Fruit fly (Drosophila melanogaster) whole organism, pupa: ENCODE measurements around the gene CG9497.

Experiments used
- gl ChIP-seq: fragments of 200-800 bp; sonication (Bioruptor generic); optimal IDR thresholded peaks from 2 replicates; lab custom pipeline; 2018; ENCODE audit warnings: missing biosample characterization, mild to moderate bottlenecking, missing genetic modification characterization
- rn ChIP-seq: fragments of 200-800 bp; sonication (Bioruptor generic); IDR thresholded peaks from 2 replicates; pipeline ENCODE4 v1.3.6; 2022; ENCODE audit warnings: missing biosample characterization, missing genetic modification characterization

DNA sequence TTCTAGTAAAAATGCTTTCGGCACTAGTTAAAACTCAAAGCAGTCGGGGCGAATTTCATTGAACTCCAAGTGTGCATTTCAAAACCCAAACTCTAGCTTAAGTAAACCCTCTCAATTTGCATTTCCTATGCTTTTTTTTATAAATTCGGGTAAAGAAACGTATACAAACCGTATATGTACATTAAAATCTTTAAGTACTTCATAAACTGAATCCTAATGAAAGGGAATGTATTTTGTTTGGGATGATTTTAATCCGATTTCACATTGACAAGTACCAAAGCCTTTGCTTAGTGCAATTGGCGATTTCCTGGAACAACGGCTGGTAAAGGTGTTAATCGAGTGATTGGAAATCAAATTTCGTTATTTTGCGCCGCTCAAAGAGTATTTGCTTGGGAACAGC lies 7.0 kb downstream of the CG9497 start:
- TF ChIP-seq gl (tag; lab: Kevin White, UChicago) (no peak), rn (GFP tag; lab: Robert Waterston, UW) (no peak)
